Worm (Caenorhabditis elegans): ENCODE data around the gene fbxa-2.

DNA sequence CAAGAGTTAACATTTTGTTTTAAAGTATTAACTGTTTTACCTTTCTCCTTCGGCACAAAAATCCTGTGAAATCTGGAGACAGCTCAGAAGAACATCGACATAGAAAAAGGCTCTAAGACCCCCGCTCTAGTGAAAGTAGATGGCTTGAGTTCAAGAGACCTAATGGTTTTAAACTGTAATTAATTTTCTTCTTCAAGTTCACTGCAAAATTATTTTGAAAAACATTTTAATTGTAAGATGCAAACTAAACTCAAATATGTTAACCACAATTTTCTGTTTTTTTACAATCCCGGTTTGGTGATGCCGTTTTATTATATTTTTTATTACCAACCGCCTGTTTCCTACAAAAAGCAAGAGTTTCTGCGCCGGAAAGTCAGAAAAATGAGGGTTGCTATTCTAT is 35.8 kb downstream of the fbxa-2 start, which contains the start of gene clec-233:
- TF ChIP-seq lsy-2 (tag; optimal IDR thresholded peaks at IDR 0.05) (no peak), ztf-11 (tag; optimal IDR thresholded peaks at IDR 0.05) (no peak), unc-39 (tag; optimal IDR thresholded peaks at IDR 0.05) (no peak)

Measured in whole organism, mixed stage, embryonic.